2 worm cellular contexts compared by ENCODE assay signal in the genomic region with DNA sequence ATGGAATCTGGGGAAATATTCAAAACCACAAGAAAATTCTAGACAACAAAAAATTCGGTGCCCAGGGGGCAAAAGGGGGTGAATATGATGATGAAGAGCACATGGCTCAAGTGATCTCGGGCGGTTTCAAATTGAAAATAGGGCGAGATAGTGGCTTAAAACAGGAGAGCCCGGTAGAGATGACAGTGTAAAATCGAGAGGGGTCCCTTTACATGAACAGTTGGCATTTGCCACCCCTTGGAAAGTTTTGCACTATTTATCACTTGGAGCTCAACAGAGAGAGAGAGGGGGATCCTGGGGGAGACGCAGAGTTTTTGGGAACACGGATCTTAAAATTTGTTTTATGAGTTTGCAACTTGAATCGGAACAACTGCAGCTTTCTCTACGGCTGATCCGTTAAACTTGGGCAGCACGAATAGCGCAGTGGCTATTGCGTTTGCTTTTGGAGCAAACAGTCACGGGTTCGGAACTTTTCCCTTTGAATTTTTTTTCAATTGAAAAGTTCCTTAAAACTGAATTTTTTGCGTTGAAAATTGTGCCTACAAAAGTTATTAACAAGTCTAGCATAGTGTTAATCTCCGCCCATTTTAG.
TF ChIP-seq lines count a peak whose summit lies in the region.

No protein-coding gene starts in this region.

TF ChIP-seq in whole organism, L4 larva, 104 proteins besides CTCF, POLR2A, EP300 and RAD21 (continued from another document):
- TF ChIP-seq nhr-102 (tag; optimal IDR thresholded peaks at IDR 0.05; lab: Kevin White, UChicago) (no peak), unc-62 (GFP tag; optimal IDR thresholded peaks at IDR 0.05 in 1 of 2; lab: Kevin White, UChicago) (peak in 1 of 2 experiments; percentile 91), unc-62 (tag; optimal IDR thresholded peaks at IDR 0.05; lab: Kevin White, UChicago) (no peak), spr-1 (tag; optimal IDR thresholded peaks at IDR 0.05; lab: Kevin White, UChicago) (no peak), nhr-111 (GFP tag; optimal IDR thresholded peaks at IDR 0.05; lab: Kevin White, UChicago) (peak; percentile 31), attf-4 (tag; optimal IDR thresholded peaks at IDR 0.05; lab: Kevin White, UChicago) (no peak), mdl-1 (tag; optimal IDR thresholded peaks at IDR 0.05; lab: Kevin White, UChicago) (no peak), php-3 (GFP tag; IDR thresholded peaks at IDR 0.05; lab: Robert Waterston, UW) (peak; percentile 62), nhr-28 (tag; optimal IDR thresholded peaks at IDR 0.05; lab: Kevin White, UChicago) (no peak), ces-1 (GFP tag; optimal IDR thresholded peaks at IDR 0.05; lab: Kevin White, UChicago) (no peak), T20F7.1 (GFP tag; optimal IDR thresholded peaks at IDR 0.05; lab: Kevin White, UChicago) (no peak), nhr-41 (GFP tag; IDR thresholded peaks at IDR 0.05; lab: Robert Waterston, UW) (no peak)

TF ChIP-seq in whole organism, young adult, 124 proteins besides CTCF, POLR2A, EP300 and RAD21 (continued from another document):
- TF ChIP-seq bed-1 (GFP tag; IDR thresholded peaks at IDR 0.05; lab: Robert Waterston, UW) = no peak
- TF ChIP-seq lin-26 (GFP tag; IDR thresholded peaks at IDR 0.05; lab: Robert Waterston, UW) = peak; percentile 84
- no peak for TF ChIP-seq egl-44 (GFP tag; IDR thresholded peaks at IDR 0.05; lab: Robert Waterston, UW)
- TF ChIP-seq Y53F4B.3 (GFP tag; IDR thresholded peaks at IDR 0.05; lab: Robert Waterston, UW) = no peak
- no peak for TF ChIP-seq F23B12.7 (tag; optimal IDR thresholded peaks at IDR 0.05; lab: Kevin White, UChicago; ENCODE audit: insufficient read depth)
- TF ChIP-seq nfya-1 (tag; optimal IDR thresholded peaks at IDR 0.05; lab: Kevin White, UChicago; ENCODE audit: borderline replicate concordance, insufficient read depth) = no peak
- peak; percentile 31 for TF ChIP-seq ztf-18 (tag; optimal IDR thresholded peaks at IDR 0.05; lab: Kevin White, UChicago)
- no peak for TF ChIP-seq B0019.2 (GFP tag; conservative IDR thresholded peaks at IDR 0.05; lab: Robert Waterston, UW)
- TF ChIP-seq ekl-4 (GFP tag; IDR thresholded peaks at IDR 0.05; lab: Robert Waterston, UW) = 0 out of 2 replicates have a peak, but pooled peaks have one; percentile 16
- TF ChIP-seq pha-4 (tag; optimal IDR thresholded peaks at IDR 0.05; lab: Kevin White, UChicago) = no peak
- TF ChIP-seq nhr-90 (tag; optimal IDR thresholded peaks at IDR 0.05; lab: Kevin White, UChicago) = peak; percentile 9
- peak; percentile 16 for TF ChIP-seq T26A5.8 (tag; optimal IDR thresholded peaks at IDR 0.05; lab: Kevin White, UChicago)
- TF ChIP-seq nhr-27 (tag; optimal IDR thresholded peaks at IDR 0.05; lab: Kevin White, UChicago) = no peak
- TF ChIP-seq chd-7 (tag; optimal IDR thresholded peaks at IDR 0.05; lab: Kevin White, UChicago) = peak; percentile 44
- no peak for TF ChIP-seq Y79H2A.3 (GFP tag; conservative IDR thresholded peaks at IDR 0.05; lab: Robert Waterston, UW)
- TF ChIP-seq madf-8 (GFP tag; conservative IDR thresholded peaks at IDR 0.05; lab: Robert Waterston, UW) = no peak
- TF ChIP-seq die-1 (tag; optimal IDR thresholded peaks at IDR 0.05; lab: Kevin White, UChicago) = peak; percentile 65
- no peak for TF ChIP-seq Y67H2A.10 (GFP tag; conservative IDR thresholded peaks at IDR 0.05; lab: Robert Waterston, UW)
- peak; percentile 56 for TF ChIP-seq snpc-3.4 (tag; optimal IDR thresholded peaks at IDR 0.05; lab: Kevin White, UChicago)
- no peak for TF ChIP-seq ccch-3 (GFP tag; optimal IDR thresholded peaks at IDR 0.05; lab: Kevin White, UChicago)
- no peak for TF ChIP-seq lag-1 (GFP tag; IDR thresholded peaks at IDR 0.05; lab: Robert Waterston, UW)
- no peak for TF ChIP-seq attf-6 (GFP tag; IDR thresholded peaks at IDR 0.05; lab: Robert Waterston, UW)
- TF ChIP-seq sea-2 (GFP tag; IDR thresholded peaks at IDR 0.05; lab: Robert Waterston, UW) = no peak
- TF ChIP-seq ceh-58 (GFP tag; IDR thresholded peaks at IDR 0.05; lab: Robert Waterston, UW) = 0 out of 2 replicates have a peak, but pooled peaks have one; percentile 86
- no peak for TF ChIP-seq madf-10 (tag; optimal IDR thresholded peaks at IDR 0.05; lab: Kevin White, UChicago)
- TF ChIP-seq ztf-6 (GFP tag; IDR thresholded peaks at IDR 0.05; lab: Robert Waterston, UW) = no peak
- TF ChIP-seq dpff-1 (tag; optimal IDR thresholded peaks at IDR 0.05; lab: Kevin White, UChicago) = no peak
- peak; percentile 69 for TF ChIP-seq rpc-1 (optimal IDR thresholded peaks at IDR 0.05; lab: Kevin White, UChicago)
- TF ChIP-seq rpc-1 (tag; optimal IDR thresholded peaks at IDR 0.05; lab: Kevin White, UChicago) = peak; percentile 77
TF ChIP-seq in whole organism, young adult: peak in this region for 36.
